Worm (Caenorhabditis elegans) whole organism, young adult: ENCODE data around the gene hadb-1.

ENCODE experiments used
- lin-54 ChIP-seq: fragments of 200-800 bp; sonication (Bioruptor generic); optimal IDR thresholded peaks from 2 replicates; lab custom pipeline; 2018; ENCODE audit warnings: mild to moderate bottlenecking, missing genetic modification characterization, missing compliant biosample characterization
- rcor-1 ChIP-seq: fragments of 200-800 bp; sonication (Bioruptor generic); IDR thresholded peaks from 2 replicates; pipeline ENCODE4 v1.3.6; 2022; ENCODE audit warnings: missing genetic modification reagents, missing genetic modification characterization, missing compliant biosample characterization
- snpc-1.1 ChIP-seq: sonication (generic microtip); optimal IDR thresholded peaks from 2 replicates; lab custom pipeline; 2017; ENCODE audit warnings: missing genetic modification characterization, mild to moderate bottlenecking, missing compliant biosample characterization, antibody characterized with exemption, moderate library complexity, missing genotype, missing genetic modification reagents; ENCODE audit not compliant: insufficient read depth
- snpc-4 ChIP-seq, 5 experiments: fragments of 150-350 bp in 1 of 5; sonication (generic microtip) in 4 of 5; optimal IDR thresholded peaks; 2 replicates each; lab custom pipeline; 2014 to 2018; ENCODE audit warnings: missing genetic modification characterization in 5 of 5, missing biosample characterization in 3 of 5, antibody characterized with exemption in 2 of 5, mild to moderate bottlenecking in 2 of 5, missing compliant biosample characterization in 2 of 5, missing genotype in 2 of 5, moderate library complexity in 2 of 5, missing genetic modification reagents in 1 of 5

- TF ChIP-seq snpc-4 (GFP tag; optimal IDR thresholded peaks at IDR 0.05; lab: Kevin White, UChicago) (no peak), snpc-4 (tag; optimal IDR thresholded peaks at IDR 0.05; lab: Kevin White, UChicago) (no peak), rcor-1 (GFP tag; lab: Robert Waterston, UW) (no peak), snpc-1.1 (no peak), lin-54 (GFP tag; lab: Kevin White, UChicago) (no peak)
Observed at ce11 chrIII:8737391-8737790, 49.1 kb upstream of the hadb-1 start.
